Worm (Caenorhabditis elegans): Measurements from ENCODE around the gene clp-9.

Gene clp-9

ce11 chrV:9855920-9856852, 29.6 kb downstream of the clp-9 start:
- TF ChIP-seq mep-1 (tag; optimal IDR thresholded peaks at IDR 0.05) (no peak), hlh-11 (tag; optimal IDR thresholded peaks at IDR 0.05) (peak; percentile 48), ama-1 (optimal IDR thresholded peaks at IDR 0.05) (no peak), hmg-1.1 (GFP tag; IDR thresholded peaks at IDR 0.05) (peak; percentile 64), unc-62 (GFP tag; optimal IDR thresholded peaks at IDR 0.05 in 1 of 2) (peak in 1 of 2 experiments; percentile 87), unc-62 (tag; optimal IDR thresholded peaks at IDR 0.05) (no peak), dve-1 (tag; optimal IDR thresholded peaks at IDR 0.05; ENCODE audit: insufficient read depth) (peak; percentile 13), snpc-1.2 (GFP tag; IDR thresholded peaks at IDR 0.05) (no peak), dpl-1 (GFP tag; optimal IDR thresholded peaks at IDR 0.05) (peak; percentile 46), F26F4.8 (GFP tag; conservative IDR thresholded peaks at IDR 0.05) (no peak), madf-5 (GFP tag; IDR thresholded peaks at IDR 0.05) (no peak), ztf-11 (tag; optimal IDR thresholded peaks at IDR 0.05) (no peak), attf-4 (tag; optimal IDR thresholded peaks at IDR 0.05) (no peak), unc-39 (tag; optimal IDR thresholded peaks at IDR 0.05) (no peak), R02D3.7 (tag; optimal IDR thresholded peaks at IDR 0.05) (no peak), dmd-6 (GFP tag; IDR thresholded peaks at IDR 0.05) (no peak), mxl-3 (GFP tag; optimal IDR thresholded peaks at IDR 0.05) (peak; percentile 18), nhr-11 (tag; optimal IDR thresholded peaks at IDR 0.05) (no peak), mes-2 (tag; optimal IDR thresholded peaks at IDR 0.05; ENCODE audit: poor library complexity, severe bottlenecking) (peak; percentile 55), spr-1 (tag; optimal IDR thresholded peaks at IDR 0.05) (peak; percentile 21), nhr-28 (tag; optimal IDR thresholded peaks at IDR 0.05) (peak; percentile 45), ceh-44 (GFP tag; IDR thresholded peaks at IDR 0.05) (peak; percentile 41; the same call in 1 of the 2 replicates), nhr-77 (tag; optimal IDR thresholded peaks at IDR 0.05) (no peak), lim-7 (GFP tag; IDR thresholded peaks at IDR 0.05) (no peak), nhr-76 (tag; optimal IDR thresholded peaks at IDR 0.05) (no peak), arid-1 (GFP tag; conservative IDR thresholded peaks at IDR 0.05) (0 out of 2 replicates have a peak, but pooled peaks have one; percentile 34), nhr-102 (tag; optimal IDR thresholded peaks at IDR 0.05) (no peak), ceh-82 (tag; optimal IDR thresholded peaks at IDR 0.05) (no peak), saeg-2 (GFP tag; IDR thresholded peaks at IDR 0.05) (no peak), lin-38 (GFP tag; IDR thresholded peaks at IDR 0.05) (peak; percentile 68), mdl-1 (tag; optimal IDR thresholded peaks at IDR 0.05) (peak in 1 of 2 experiments; percentile 24), F44E2.7 (GFP tag; IDR thresholded peaks at IDR 0.05) (no peak), tra-1 (GFP tag; IDR thresholded peaks at IDR 0.05) (no peak), daf-8 (GFP tag; IDR thresholded peaks at IDR 0.05) (no peak), lsy-2 (tag; optimal IDR thresholded peaks at IDR 0.05) (peak in 1 of 2 experiments; percentile 5), rbr-2 (tag; optimal IDR thresholded peaks at IDR 0.05) (no peak), hif-1 (tag; optimal IDR thresholded peaks at IDR 0.05) (no peak), tag-97 (GFP tag; IDR thresholded peaks at IDR 0.05) (no peak), dmd-9 (GFP tag; IDR thresholded peaks at IDR 0.05) (no peak), nhr-25 (tag; optimal IDR thresholded peaks at IDR 0.05; ENCODE audit: borderline replicate concordance, insufficient read depth) (no peak), nhr-6 (tag; optimal IDR thresholded peaks at IDR 0.05) (no peak), aly-2 (tag; optimal IDR thresholded peaks at IDR 0.05) (no peak), ceh-62 (tag; optimal IDR thresholded peaks at IDR 0.05) (no peak), ceh-20 (GFP tag; IDR thresholded peaks at IDR 0.05) (no peak), aha-1 (tag) (peak; percentile 97), hlh-30 (tag; optimal IDR thresholded peaks at IDR 0.05; ENCODE audit: insufficient read depth) (no peak)

Data from whole organism, L4 larva.